Fruit fly (Drosophila melanogaster): ENCODE data around the gene IP3K2.

IP3K2 gene

dm6 chrX:13274429-13275095 lies 28.9 kb upstream of the IP3K2 start (continued):
- TF ChIP-seq CG11696 (GFP tag; IDR thresholded peaks at IDR 0.05) (no peak), CG12104 (GFP tag; optimal IDR thresholded peaks at IDR 0.05) (no peak), CG32772 (GFP tag; IDR thresholded peaks at IDR 0.05) (peak; percentile 41; the same call in 1 of the 2 replicates), ranshi (GFP tag; IDR thresholded peaks at IDR 0.05) (no peak), wek (GFP tag; optimal IDR thresholded peaks at IDR 0.05) (no peak), Poxn (GFP tag; IDR thresholded peaks at IDR 0.05) (no peak), NFAT (GFP tag; IDR thresholded peaks at IDR 0.05) (no peak), Awh (GFP tag; IDR thresholded peaks at IDR 0.05) (peak; percentile 40; the same call in 1 of the 2 replicates), tup (GFP tag; optimal IDR thresholded peaks at IDR 0.05) (no peak), CG14710 (tag; optimal IDR thresholded peaks at IDR 0.05) (peak; percentile 61), trem (tag; optimal IDR thresholded peaks at IDR 0.05) (peak; percentile 56), nmo (GFP tag; optimal IDR thresholded peaks at IDR 0.05) (peak; percentile 87), CTCF (GFP tag; optimal IDR thresholded peaks at IDR 0.05) (no peak), Vsx1 (GFP tag; optimal IDR thresholded peaks at IDR 0.05) (peak; percentile 21), CG10565 (GFP tag; optimal IDR thresholded peaks at IDR 0.05) (no peak), sqz (GFP tag; optimal IDR thresholded peaks at IDR 0.05) (peak; percentile 42), fd102C (GFP tag; optimal IDR thresholded peaks at IDR 0.05) (no peak), BtbVII (GFP tag; optimal IDR thresholded peaks at IDR 0.05) (peak; percentile 36), CG10147 (GFP tag; optimal IDR thresholded peaks at IDR 0.05) (peak; percentile 40), CG10979 (tag; optimal IDR thresholded peaks at IDR 0.05) (peak; percentile 82), Sin3A (optimal IDR thresholded peaks at IDR 0.05) (no peak), CG11093 (GFP tag; IDR thresholded peaks at IDR 0.05) (peak; percentile 14; the same call in 1 of the 3 replicates), CHES-1-like (GFP tag; optimal IDR thresholded peaks at IDR 0.05) (no peak), Chrac-16 (GFP tag; optimal IDR thresholded peaks at IDR 0.05) (peak; percentile 15), Spps (tag; optimal IDR thresholded peaks at IDR 0.05) (peak; percentile 59), vvl (GFP tag; IDR thresholded peaks at IDR 0.05) (peak; percentile 46), CG7745 (tag; optimal IDR thresholded peaks at IDR 0.05) (no peak), phol (tag; optimal IDR thresholded peaks at IDR 0.05) (peak; percentile 81), CG1832 (GFP tag; optimal IDR thresholded peaks at IDR 0.05) (no peak), en (GFP tag; optimal IDR thresholded peaks at IDR 0.05) (no peak), CG32532 (GFP tag; IDR thresholded peaks at IDR 0.05) (peak; percentile 68), CG8089 (GFP tag; optimal IDR thresholded peaks at IDR 0.05) (no peak), CG2199 (GFP tag; IDR thresholded peaks at IDR 0.05) (no peak), sens-2 (GFP tag; IDR thresholded peaks at IDR 0.05) (no peak), CG3838 (GFP tag; optimal IDR thresholded peaks at IDR 0.05) (no peak), nerfin-2 (GFP tag; IDR thresholded peaks at IDR 0.05; ENCODE audit: partially characterized antibody) (no peak), Usf (GFP tag; optimal IDR thresholded peaks at IDR 0.05) (no peak), CG43689 (GFP tag; IDR thresholded peaks at IDR 0.05) (no peak), crp (GFP tag; optimal IDR thresholded peaks at IDR 0.05) (no peak), CoRest (tag; optimal IDR thresholded peaks at IDR 0.05) (peak; percentile 87), CG2712 (tag; optimal IDR thresholded peaks at IDR 0.05) (peak; percentile 84), CG10543 (GFP tag; optimal IDR thresholded peaks at IDR 0.05) (no peak), CG13775 (GFP tag; optimal IDR thresholded peaks at IDR 0.05) (peak; percentile 22), hth (optimal IDR thresholded peaks at IDR 0.05) (no peak), bowl (GFP tag; IDR thresholded peaks at IDR 0.05) (no peak), ato (GFP tag; IDR thresholded peaks at IDR 0.05; ENCODE audit: partially characterized antibody) (no peak), CG9727 (GFP tag; optimal IDR thresholded peaks at IDR 0.05) (peak; percentile 54), fd3F (GFP tag; optimal IDR thresholded peaks at IDR 0.05) (peak; percentile 32), sens (GFP tag) (peak; percentile 91), CG14014 (GFP tag; IDR thresholded peaks at IDR 0.05) (peak; percentile 15; the same call in 1 of the 2 replicates), CG14050 (GFP tag; IDR thresholded peaks at IDR 0.05) (no peak)

Data from whole organism, embryonic.